Worm (Caenorhabditis elegans): ENCODE data around the gene mrpl-50.

The mrpl-50 gene

DNA sequence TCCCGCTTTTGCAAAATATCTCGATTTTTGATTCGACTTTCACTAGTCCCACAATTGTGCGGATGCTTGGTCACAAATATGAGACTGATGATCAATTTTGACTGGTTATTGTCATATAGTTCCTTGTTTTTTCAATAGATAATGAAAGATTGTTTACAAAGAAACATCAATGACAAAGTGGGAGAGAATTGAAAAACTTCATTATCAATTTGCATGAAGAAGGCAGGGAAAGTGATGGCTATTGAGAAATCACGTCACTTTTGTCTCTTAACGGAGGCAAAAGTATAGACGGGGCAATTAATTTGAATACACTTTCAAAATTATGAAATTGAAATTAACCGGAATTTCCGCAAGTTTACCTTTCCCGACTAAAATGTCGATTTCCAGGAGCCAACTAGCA is 6.5 kb upstream of the mrpl-50 start:
- no peak for TF ChIP-seq flt-1 (GFP tag; IDR thresholded peaks at IDR 0.05)
- TF ChIP-seq ceh-13 (GFP tag; optimal IDR thresholded peaks at IDR 0.05), result no peak
- TF ChIP-seq sea-1 (GFP tag; conservative IDR thresholded peaks at IDR 0.05), result no peak
- no peak for TF ChIP-seq ama-1 (optimal IDR thresholded peaks at IDR 0.05)
- no peak for TF ChIP-seq hnd-1 (tag; optimal IDR thresholded peaks at IDR 0.05)
- no peak for TF ChIP-seq aly-1 (tag; optimal IDR thresholded peaks at IDR 0.05)
- no peak for TF ChIP-seq tbx-11 (GFP tag; IDR thresholded peaks at IDR 0.05)
- TF ChIP-seq ets-7 (tag; optimal IDR thresholded peaks at IDR 0.05), result no peak
- TF ChIP-seq ceh-36 (tag; optimal IDR thresholded peaks at IDR 0.05), result no peak
- TF ChIP-seq B0310.2 (tag; optimal IDR thresholded peaks at IDR 0.05), result no peak
- no peak for TF ChIP-seq scrt-1 (GFP tag; IDR thresholded peaks at IDR 0.05)
- TF ChIP-seq tbx-37 (GFP tag; conservative IDR thresholded peaks at IDR 0.05), result no peak
- TF ChIP-seq hmbx-1 (tag; optimal IDR thresholded peaks at IDR 0.05), result no peak
- no peak for TF ChIP-seq tra-4 (tag; optimal IDR thresholded peaks at IDR 0.05)
- no peak for TF ChIP-seq pes-1 (GFP tag; IDR thresholded peaks at IDR 0.05)
- no peak for TF ChIP-seq hmg-4 (GFP tag; optimal IDR thresholded peaks at IDR 0.05)
- no peak for TF ChIP-seq F13C5.2 (tag; optimal IDR thresholded peaks at IDR 0.05)

DNA sequence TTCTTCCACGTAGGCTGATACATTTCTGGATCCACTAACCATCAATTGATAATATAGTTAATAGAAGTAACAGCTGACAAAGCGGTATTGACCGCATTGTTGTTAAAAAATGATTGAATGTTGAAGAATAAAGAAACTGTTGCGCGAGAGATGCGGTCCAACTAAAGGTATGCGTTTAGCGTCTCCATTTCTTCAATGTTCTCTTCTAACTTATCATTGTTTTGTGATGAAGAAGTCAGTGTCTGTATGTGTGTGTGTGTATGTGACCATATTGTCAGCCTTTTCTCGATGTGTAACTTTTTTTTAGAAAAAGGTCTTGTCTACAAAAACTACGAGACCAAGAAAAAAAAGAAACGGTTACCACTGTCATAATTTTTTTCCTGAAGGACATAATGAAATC is 3.2 kb upstream of the mrpl-50 start, which contains the start of gene B0457.2:
Gene B0457.2 (minus strand): TSS at position 101 of the 400 bp plus-strand sequence.
- TF ChIP-seq hnd-1 (tag; optimal IDR thresholded peaks at IDR 0.05), result no peak
- no peak for TF ChIP-seq F13C5.2 (tag; optimal IDR thresholded peaks at IDR 0.05)
- no peak for TF ChIP-seq scrt-1 (GFP tag; IDR thresholded peaks at IDR 0.05)
- no peak for TF ChIP-seq tbx-37 (GFP tag; conservative IDR thresholded peaks at IDR 0.05)
- TF ChIP-seq pes-1 (GFP tag; IDR thresholded peaks at IDR 0.05), result no peak
- no peak for TF ChIP-seq tbx-11 (GFP tag; IDR thresholded peaks at IDR 0.05)
- no peak for TF ChIP-seq hmg-4 (GFP tag; optimal IDR thresholded peaks at IDR 0.05)
- no peak for TF ChIP-seq flt-1 (GFP tag; IDR thresholded peaks at IDR 0.05)
- TF ChIP-seq ama-1 (optimal IDR thresholded peaks at IDR 0.05), result no peak
- no peak for TF ChIP-seq ceh-36 (tag; optimal IDR thresholded peaks at IDR 0.05)
- TF ChIP-seq tra-4 (tag; optimal IDR thresholded peaks at IDR 0.05), result no peak

DNA sequence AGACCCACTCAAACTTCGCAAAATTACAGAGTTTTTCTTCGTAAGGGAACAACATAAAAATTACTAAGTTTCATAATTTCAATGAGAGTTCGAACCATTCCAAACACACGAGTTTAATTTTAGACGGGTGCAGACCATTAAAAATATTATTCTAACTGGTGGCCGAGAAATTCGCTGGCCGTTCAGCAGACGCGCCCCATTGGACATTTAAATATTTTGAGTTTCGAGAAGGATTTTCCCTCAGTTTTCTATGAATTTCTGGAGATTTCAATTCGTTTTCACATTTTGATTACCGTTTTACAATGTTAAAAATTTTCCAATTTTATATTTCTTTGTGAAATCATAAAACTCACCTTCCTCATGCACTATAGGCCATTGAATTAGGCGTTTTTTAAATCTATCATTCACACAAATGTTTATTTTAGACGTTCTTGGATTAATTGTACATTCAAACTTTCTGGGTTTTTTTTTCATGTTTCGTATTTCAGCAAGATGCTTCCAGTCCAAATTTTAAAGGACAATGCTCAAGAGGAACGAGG is 2.3 kb upstream of the mrpl-50 start, which contains the start of gene cct-2:
Gene cct-2 (plus strand): TSS at position 489 of the 539 bp plus-strand sequence.
- TF ChIP-seq ceh-13 (GFP tag; optimal IDR thresholded peaks at IDR 0.05) (no peak), ceh-36 (tag; optimal IDR thresholded peaks at IDR 0.05) (no peak), flt-1 (GFP tag; IDR thresholded peaks at IDR 0.05) (peak; percentile 52; the same call in 1 of the 2 replicates), hmg-4 (GFP tag; optimal IDR thresholded peaks at IDR 0.05) (no peak), sea-1 (GFP tag; conservative IDR thresholded peaks at IDR 0.05) (no peak), scrt-1 (GFP tag; IDR thresholded peaks at IDR 0.05) (no peak), hmbx-1 (tag; optimal IDR thresholded peaks at IDR 0.05) (no peak), tbx-11 (GFP tag; IDR thresholded peaks at IDR 0.05) (no peak), ets-7 (tag; optimal IDR thresholded peaks at IDR 0.05) (peak; percentile 25)

DNA sequence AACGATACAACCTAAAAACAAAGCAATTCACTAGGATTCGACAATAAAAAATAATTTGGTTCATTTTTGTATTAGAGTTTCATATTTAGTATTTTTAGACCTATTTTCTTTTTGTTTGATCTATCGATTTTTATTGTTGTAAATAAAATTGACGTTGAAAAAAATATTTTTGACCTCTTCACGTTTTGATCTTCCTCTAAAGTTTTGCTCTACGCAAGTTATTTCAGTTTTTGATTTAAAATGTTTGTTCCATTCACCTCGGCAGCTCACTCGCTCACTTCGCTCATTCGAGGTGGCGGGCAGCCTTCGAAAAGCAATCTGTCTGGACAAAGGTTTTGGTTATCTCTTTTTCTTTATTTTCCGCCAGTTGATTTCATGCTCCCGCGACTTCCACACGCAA is 1.1 kb downstream of the mrpl-50 start, which contains the start of gene enol-1:
Gene enol-1 (plus strand): TSS at position 235 of the 400 bp plus-strand sequence.
- no peak for TF ChIP-seq hmbx-1 (tag; optimal IDR thresholded peaks at IDR 0.05)
- TF ChIP-seq tra-4 (tag; optimal IDR thresholded peaks at IDR 0.05), result no peak
- no peak for TF ChIP-seq F13C5.2 (tag; optimal IDR thresholded peaks at IDR 0.05)
- TF ChIP-seq flt-1 (GFP tag; IDR thresholded peaks at IDR 0.05), result no peak
- no peak for TF ChIP-seq B0310.2 (tag; optimal IDR thresholded peaks at IDR 0.05)
- no peak for TF ChIP-seq tbx-37 (GFP tag; conservative IDR thresholded peaks at IDR 0.05)

DNA sequence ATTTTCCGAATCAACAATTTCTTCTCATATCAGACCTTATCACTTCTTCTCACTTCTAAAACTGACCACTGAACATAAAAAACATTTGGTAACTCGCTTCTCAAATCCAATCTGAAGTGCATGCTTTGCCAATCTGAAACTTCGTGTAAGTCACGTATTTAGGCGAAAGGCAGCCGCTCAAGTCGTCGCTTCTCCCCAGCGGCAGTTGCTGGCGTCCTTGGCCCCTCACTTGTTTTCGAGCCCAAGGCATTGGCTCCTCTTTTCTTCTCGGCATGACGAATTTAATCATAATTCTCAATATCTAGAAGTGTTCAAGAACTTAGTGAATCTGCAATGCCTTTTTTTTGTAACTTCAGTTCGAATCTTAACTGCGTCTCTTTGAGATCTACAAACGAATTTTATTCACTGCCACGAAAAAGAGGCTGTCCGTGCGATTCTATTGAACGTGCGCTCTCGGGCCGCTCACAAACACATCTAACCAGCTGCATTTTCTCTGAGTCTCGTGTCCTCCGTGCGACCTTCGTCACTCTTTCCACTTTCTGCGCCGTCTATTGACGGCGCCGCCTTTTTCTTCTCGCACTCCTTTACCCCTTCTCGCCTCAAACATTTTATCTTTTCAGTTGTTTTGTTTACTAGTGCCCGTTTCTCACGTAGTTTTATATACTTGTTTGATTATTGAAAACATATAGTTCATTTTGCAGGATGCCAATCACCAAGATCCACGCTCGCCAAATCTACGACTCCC is 1.9 kb downstream of the mrpl-50 start:
- TF ChIP-seq hmg-4 (GFP tag; optimal IDR thresholded peaks at IDR 0.05) (no peak), tbx-37 (GFP tag; conservative IDR thresholded peaks at IDR 0.05) (no peak), ama-1 (optimal IDR thresholded peaks at IDR 0.05) (no peak), ets-7 (tag; optimal IDR thresholded peaks at IDR 0.05) (no peak), aly-1 (tag; optimal IDR thresholded peaks at IDR 0.05) (no peak), flt-1 (GFP tag; IDR thresholded peaks at IDR 0.05) (no peak), pes-1 (GFP tag; IDR thresholded peaks at IDR 0.05) (no peak), tra-4 (tag; optimal IDR thresholded peaks at IDR 0.05) (no peak), tbx-11 (GFP tag; IDR thresholded peaks at IDR 0.05) (no peak), scrt-1 (GFP tag; IDR thresholded peaks at IDR 0.05) (no peak)

DNA sequence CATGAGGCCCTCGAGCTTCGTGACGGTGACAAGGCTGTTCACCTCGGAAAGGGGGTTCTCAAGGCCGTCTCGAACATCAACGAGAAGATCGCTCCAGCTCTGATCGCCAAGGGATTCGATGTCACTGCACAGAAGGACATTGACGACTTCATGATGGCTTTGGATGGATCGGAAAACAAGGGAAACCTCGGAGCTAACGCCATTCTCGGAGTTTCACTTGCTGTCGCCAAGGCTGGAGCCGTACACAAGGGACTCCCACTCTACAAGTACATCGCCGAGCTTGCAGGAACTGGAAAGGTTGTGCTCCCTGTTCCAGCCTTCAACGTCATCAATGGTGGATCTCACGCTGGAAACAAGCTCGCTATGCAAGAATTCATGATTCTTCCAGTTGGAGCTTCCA is 2.8 kb downstream of the mrpl-50 start:
- TF ChIP-seq tbx-11 (GFP tag; IDR thresholded peaks at IDR 0.05), result no peak
- TF ChIP-seq flt-1 (GFP tag; IDR thresholded peaks at IDR 0.05), result no peak
- no peak for TF ChIP-seq hmbx-1 (tag; optimal IDR thresholded peaks at IDR 0.05)
- TF ChIP-seq sea-1 (GFP tag; conservative IDR thresholded peaks at IDR 0.05), result no peak
- TF ChIP-seq ceh-36 (tag; optimal IDR thresholded peaks at IDR 0.05), result no peak
- TF ChIP-seq ceh-13 (GFP tag; optimal IDR thresholded peaks at IDR 0.05), result no peak
- TF ChIP-seq ama-1 (optimal IDR thresholded peaks at IDR 0.05), result no peak
- TF ChIP-seq pes-1 (GFP tag; IDR thresholded peaks at IDR 0.05), result no peak

DNA sequence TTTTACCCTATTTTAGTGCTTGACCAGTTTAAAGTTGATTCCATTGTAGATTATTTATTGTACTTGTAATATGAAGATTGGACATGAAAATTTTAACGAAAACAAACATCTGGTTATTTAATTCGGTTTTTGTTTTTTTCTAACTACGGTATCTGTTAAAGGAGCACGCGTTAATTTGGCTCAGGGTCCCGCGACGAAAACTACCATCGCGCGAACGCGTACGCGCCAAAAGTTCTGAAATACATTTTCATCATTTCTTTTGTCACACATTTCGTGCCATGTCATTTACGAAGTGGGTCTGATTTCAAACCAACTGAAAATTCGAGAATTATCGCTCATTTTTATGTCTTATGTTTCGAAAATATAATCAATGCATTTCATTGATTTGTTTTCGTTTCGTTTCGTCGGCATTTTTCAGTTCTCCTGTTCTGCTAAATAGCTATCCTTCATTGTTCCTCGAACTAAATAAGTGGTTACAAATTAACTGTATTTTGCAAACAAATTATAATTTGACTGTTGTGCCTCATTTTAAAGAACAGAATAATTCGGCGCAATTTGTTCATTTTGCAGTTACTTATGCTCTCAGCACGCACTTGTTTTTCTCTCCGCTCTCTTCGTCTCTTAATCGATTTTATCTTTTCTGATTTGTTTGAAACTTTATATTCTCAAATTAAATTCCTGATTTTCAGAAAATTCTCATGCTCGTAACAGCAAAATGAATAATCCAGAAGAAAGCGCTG is 4.2 kb downstream of the mrpl-50 start, which contains the start of gene T21B10.3:
Gene T21B10.3 (plus strand): TSS at position 690 of the 740 bp plus-strand sequence.
- TF ChIP-seq tbx-11 (GFP tag; IDR thresholded peaks at IDR 0.05), result no peak
- TF ChIP-seq F13C5.2 (tag; optimal IDR thresholded peaks at IDR 0.05), result no peak
- no peak for TF ChIP-seq hnd-1 (tag; optimal IDR thresholded peaks at IDR 0.05)
- TF ChIP-seq B0310.2 (tag; optimal IDR thresholded peaks at IDR 0.05), result no peak
- no peak for TF ChIP-seq tra-4 (tag; optimal IDR thresholded peaks at IDR 0.05)
- TF ChIP-seq hmg-4 (GFP tag; optimal IDR thresholded peaks at IDR 0.05), result no peak
- no peak for TF ChIP-seq ceh-13 (GFP tag; optimal IDR thresholded peaks at IDR 0.05)
- no peak for TF ChIP-seq ama-1 (optimal IDR thresholded peaks at IDR 0.05)
- no peak for TF ChIP-seq ets-7 (tag; optimal IDR thresholded peaks at IDR 0.05)
- no peak for TF ChIP-seq hmbx-1 (tag; optimal IDR thresholded peaks at IDR 0.05)
- TF ChIP-seq aly-1 (tag; optimal IDR thresholded peaks at IDR 0.05), result no peak
- TF ChIP-seq tbx-37 (GFP tag; conservative IDR thresholded peaks at IDR 0.05), result no peak
- TF ChIP-seq pes-1 (GFP tag; IDR thresholded peaks at IDR 0.05), result no peak
- no peak for TF ChIP-seq sea-1 (GFP tag; conservative IDR thresholded peaks at IDR 0.05)
- TF ChIP-seq flt-1 (GFP tag; IDR thresholded peaks at IDR 0.05), result no peak
- no peak for TF ChIP-seq ceh-36 (tag; optimal IDR thresholded peaks at IDR 0.05)
- no peak for TF ChIP-seq scrt-1 (GFP tag; IDR thresholded peaks at IDR 0.05)
